Fruit fly (Drosophila melanogaster): Measurements from ENCODE around the gene CG13877.

The CG13877 gene

dm6 chr3L:263500-264377, 45.9 kb downstream of the CG13877 start (continued):
- no peak for TF ChIP-seq CG11247 (GFP tag; IDR thresholded peaks at IDR 0.05)
- TF ChIP-seq crol (GFP tag; IDR thresholded peaks at IDR 0.05), result peak; percentile 71
- TF ChIP-seq ATbp (GFP tag; optimal IDR thresholded peaks at IDR 0.05), result no peak
- no peak for TF ChIP-seq CG9437 (GFP tag; optimal IDR thresholded peaks at IDR 0.05)
- no peak for TF ChIP-seq CG34224 (GFP tag; IDR thresholded peaks at IDR 0.05; ENCODE audit: partially characterized antibody)
- no peak for TF ChIP-seq MBD-R2 (GFP tag; IDR thresholded peaks at IDR 0.05)
- no peak for TF ChIP-seq hb (GFP tag; IDR thresholded peaks at IDR 0.05; ENCODE audit: partially characterized antibody)
- TF ChIP-seq Gug (GFP tag; IDR thresholded peaks at IDR 0.05), result no peak
- peak; percentile 39 for TF ChIP-seq YL-1 (GFP tag; optimal IDR thresholded peaks at IDR 0.05)
- TF ChIP-seq eve (GFP tag; optimal IDR thresholded peaks at IDR 0.05), result no peak
- no peak for TF ChIP-seq CG34376 (GFP tag; optimal IDR thresholded peaks at IDR 0.05)
- no peak for TF ChIP-seq sc (optimal IDR thresholded peaks at IDR 0.05)
- TF ChIP-seq sc (GFP tag; optimal IDR thresholded peaks at IDR 0.05), result no peak
- no peak for TF ChIP-seq BEAF-32 (GFP tag; optimal IDR thresholded peaks at IDR 0.05)
- no peak for TF ChIP-seq Myb (GFP tag; optimal IDR thresholded peaks at IDR 0.05)
- no peak for TF ChIP-seq CG1647 (GFP tag; optimal IDR thresholded peaks at IDR 0.05)
- TF ChIP-seq tgo (GFP tag; IDR thresholded peaks at IDR 0.05), result no peak
- TF ChIP-seq disco-r (GFP tag; optimal IDR thresholded peaks at IDR 0.05), result no peak
- no peak for TF ChIP-seq CG10274 (GFP tag; optimal IDR thresholded peaks at IDR 0.05)
- TF ChIP-seq CG2199 (GFP tag; IDR thresholded peaks at IDR 0.05), result 0 out of 3 replicates have a peak, but pooled peaks have one; percentile 30
- peak; percentile 19; the same call in 1 of the 3 replicates for TF ChIP-seq Opbp (GFP tag; IDR thresholded peaks at IDR 0.05; ENCODE audit: partially characterized antibody)
- no peak for TF ChIP-seq CG2712 (tag; optimal IDR thresholded peaks at IDR 0.05)
- TF ChIP-seq insv (GFP tag; optimal IDR thresholded peaks at IDR 0.05), result no peak
- no peak for TF ChIP-seq CG12219 (GFP tag; optimal IDR thresholded peaks at IDR 0.05)
- no peak for TF ChIP-seq CG31365 (tag; optimal IDR thresholded peaks at IDR 0.05)
- TF ChIP-seq Ets65A (GFP tag), result no peak
- no peak for TF ChIP-seq gem (tag; optimal IDR thresholded peaks at IDR 0.05)
- TF ChIP-seq crp (GFP tag; optimal IDR thresholded peaks at IDR 0.05), result no peak
- peak; percentile 5; the same call in 1 of the 2 replicates for TF ChIP-seq amos (GFP tag; IDR thresholded peaks at IDR 0.05; ENCODE audit: partially characterized antibody)
- TF ChIP-seq dan (GFP tag; IDR thresholded peaks at IDR 0.05), result no peak
- no peak for TF ChIP-seq CG9876 (GFP tag; optimal IDR thresholded peaks at IDR 0.05)
- no peak for TF ChIP-seq rib (GFP tag; IDR thresholded peaks at IDR 0.05)
- peak; percentile 93 for TF ChIP-seq bigmax (GFP tag; optimal IDR thresholded peaks at IDR 0.05)
- TF ChIP-seq CG9609 (GFP tag; optimal IDR thresholded peaks at IDR 0.05), result no peak
- peak; percentile 41; the same call in 2 of the 3 replicates for TF ChIP-seq ci (GFP tag; IDR thresholded peaks at IDR 0.05)
- TF ChIP-seq CG12299 (tag; optimal IDR thresholded peaks at IDR 0.05), result no peak
- TF ChIP-seq sens-2 (GFP tag; IDR thresholded peaks at IDR 0.05), result no peak
- no peak for TF ChIP-seq HLHmδ (GFP tag; optimal IDR thresholded peaks at IDR 0.05)
- TF ChIP-seq Oaz (GFP tag; IDR thresholded peaks at IDR 0.05), result no peak
- TF ChIP-seq az2 (GFP tag; optimal IDR thresholded peaks at IDR 0.05), result no peak
- TF ChIP-seq CG18599 (GFP tag; optimal IDR thresholded peaks at IDR 0.05), result no peak
- no peak for TF ChIP-seq org-1 (GFP tag; optimal IDR thresholded peaks at IDR 0.05)
- no peak for TF ChIP-seq gsb-n (tag; optimal IDR thresholded peaks at IDR 0.05)
- TF ChIP-seq CG10565 (GFP tag; optimal IDR thresholded peaks at IDR 0.05), result no peak
- no peak for TF ChIP-seq twi (tag; optimal IDR thresholded peaks at IDR 0.05)
- TF ChIP-seq Ada2b (GFP tag; IDR thresholded peaks at IDR 0.05), result 0 out of 2 replicates have a peak, but pooled peaks have one; percentile 6
- no peak for TF ChIP-seq lilli (GFP tag; optimal IDR thresholded peaks at IDR 0.05)
- no peak for TF ChIP-seq CG11695 (GFP tag; IDR thresholded peaks at IDR 0.05)
- peak; percentile 37 for TF ChIP-seq CG2116 (GFP tag; optimal IDR thresholded peaks at IDR 0.05)
- no peak for TF ChIP-seq CG17612 (GFP tag; IDR thresholded peaks at IDR 0.05)
